Worm (Caenorhabditis elegans): ENCODE measurements around the gene papl-1.

papl-1 gene

ce11 chrV:12759660-12760059 lies at the start of gene papl-1:
papl-1 (minus strand) TSS chrV:12759760.
- no peak for TF ChIP-seq T22C8.4 (GFP tag; IDR thresholded peaks at IDR 0.05)
- no peak for TF ChIP-seq klf-2 (GFP tag; conservative IDR thresholded peaks at IDR 0.05)
- TF ChIP-seq cog-1 (tag; optimal IDR thresholded peaks at IDR 0.05), result no peak
- TF ChIP-seq ztf-29 (GFP tag; IDR thresholded peaks at IDR 0.05), result no peak
- TF ChIP-seq ref-1 (GFP tag; conservative IDR thresholded peaks at IDR 0.05), result no peak
- no peak for TF ChIP-seq ztf-23 (GFP tag; IDR thresholded peaks at IDR 0.05)

ce11 chrV:12806190-12806589 lies 46.6 kb upstream of the papl-1 start, which contains the start of gene ZC443.7:
ZC443.7 (plus strand) TSS chrV:12806490.
- TF ChIP-seq tab-1 (GFP tag; IDR thresholded peaks at IDR 0.05), result no peak
- no peak for TF ChIP-seq ztf-23 (GFP tag; IDR thresholded peaks at IDR 0.05)
- TF ChIP-seq med-1 (GFP tag; optimal IDR thresholded peaks at IDR 0.05; ENCODE audit: insufficient read depth), result no peak

- TF ChIP-seq ztf-23 (GFP tag; IDR thresholded peaks at IDR 0.05), result no peak
- no peak for TF ChIP-seq T22C8.4 (GFP tag; IDR thresholded peaks at IDR 0.05)
Measured at ce11 chrV:12803274-12803673, 43.7 kb upstream of the papl-1 start, which contains the start of gene srbc-45. srbc-45 (plus strand) TSS chrV:12803574.

ce11 chrV:12800171-12800570 lies 40.6 kb upstream of the papl-1 start, which contains the start of gene ugt-3:
ugt-3 (minus strand) TSS chrV:12800271.
- TF ChIP-seq flt-1 (GFP tag; IDR thresholded peaks at IDR 0.05) (no peak), med-1 (GFP tag; optimal IDR thresholded peaks at IDR 0.05; ENCODE audit: insufficient read depth) (no peak)

- no peak for TF ChIP-seq cog-1 (tag; optimal IDR thresholded peaks at IDR 0.05)
- no peak for TF ChIP-seq med-1 (GFP tag; optimal IDR thresholded peaks at IDR 0.05; ENCODE audit: insufficient read depth)
- no peak for TF ChIP-seq ztf-29 (GFP tag; IDR thresholded peaks at IDR 0.05)
- no peak for TF ChIP-seq ztf-23 (GFP tag; IDR thresholded peaks at IDR 0.05)
- TF ChIP-seq flt-1 (GFP tag; IDR thresholded peaks at IDR 0.05), result no peak
- no peak for TF ChIP-seq klf-2 (GFP tag; conservative IDR thresholded peaks at IDR 0.05)
- no peak for TF ChIP-seq T22C8.4 (GFP tag; IDR thresholded peaks at IDR 0.05)
- no peak for TF ChIP-seq tab-1 (GFP tag; IDR thresholded peaks at IDR 0.05)
- TF ChIP-seq ref-1 (GFP tag; conservative IDR thresholded peaks at IDR 0.05), result no peak
Measured at ce11 chrV:12797992-12798391, 38.4 kb upstream of the papl-1 start, which contains the start of gene ugt-6. ugt-6 (minus strand) TSS chrV:12798224.

- no peak for TF ChIP-seq klf-2 (GFP tag; conservative IDR thresholded peaks at IDR 0.05)
- TF ChIP-seq cog-1 (tag; optimal IDR thresholded peaks at IDR 0.05), result no peak
- TF ChIP-seq med-1 (GFP tag; optimal IDR thresholded peaks at IDR 0.05; ENCODE audit: insufficient read depth), result no peak
- TF ChIP-seq T22C8.4 (GFP tag; IDR thresholded peaks at IDR 0.05), result no peak
- no peak for TF ChIP-seq ztf-23 (GFP tag; IDR thresholded peaks at IDR 0.05)
- no peak for TF ChIP-seq ztf-29 (GFP tag; IDR thresholded peaks at IDR 0.05)
Measured at ce11 chrV:12796908-12797490, 37.4 kb upstream of the papl-1 start.

- no peak for TF ChIP-seq klf-2 (GFP tag; conservative IDR thresholded peaks at IDR 0.05)
- no peak for TF ChIP-seq tab-1 (GFP tag; IDR thresholded peaks at IDR 0.05)
- TF ChIP-seq med-1 (GFP tag; optimal IDR thresholded peaks at IDR 0.05; ENCODE audit: insufficient read depth), result no peak
- TF ChIP-seq flt-1 (GFP tag; IDR thresholded peaks at IDR 0.05), result no peak
- TF ChIP-seq ztf-29 (GFP tag; IDR thresholded peaks at IDR 0.05), result no peak
- TF ChIP-seq ref-1 (GFP tag; conservative IDR thresholded peaks at IDR 0.05), result no peak
- TF ChIP-seq ztf-23 (GFP tag; IDR thresholded peaks at IDR 0.05), result no peak
- no peak for TF ChIP-seq cog-1 (tag; optimal IDR thresholded peaks at IDR 0.05)
- TF ChIP-seq T22C8.4 (GFP tag; IDR thresholded peaks at IDR 0.05), result no peak
Measured at ce11 chrV:12795927-12796326, 36.4 kb upstream of the papl-1 start.

- TF ChIP-seq klf-2 (GFP tag; conservative IDR thresholded peaks at IDR 0.05) (no peak), flt-1 (GFP tag; IDR thresholded peaks at IDR 0.05) (no peak), T22C8.4 (GFP tag; IDR thresholded peaks at IDR 0.05) (no peak), ztf-23 (GFP tag; IDR thresholded peaks at IDR 0.05) (no peak), cog-1 (tag; optimal IDR thresholded peaks at IDR 0.05) (no peak), med-1 (GFP tag; optimal IDR thresholded peaks at IDR 0.05; ENCODE audit: insufficient read depth) (no peak), ref-1 (GFP tag; conservative IDR thresholded peaks at IDR 0.05) (no peak), tab-1 (GFP tag; IDR thresholded peaks at IDR 0.05) (no peak), ztf-29 (GFP tag; IDR thresholded peaks at IDR 0.05) (no peak)
Measured at ce11 chrV:12795196-12795595, 35.6 kb upstream of the papl-1 start, which contains the start of gene ugt-4. ugt-4 (minus strand) TSS chrV:12795336.

- TF ChIP-seq med-1 (GFP tag; optimal IDR thresholded peaks at IDR 0.05; ENCODE audit: insufficient read depth), result no peak
Measured at ce11 chrV:12792752-12793151, 33.2 kb upstream of the papl-1 start, which contains the start of gene ugt-5. ugt-5 (minus strand) TSS chrV:12792965.

- TF ChIP-seq T22C8.4 (GFP tag; IDR thresholded peaks at IDR 0.05), result no peak
- TF ChIP-seq med-1 (GFP tag; optimal IDR thresholded peaks at IDR 0.05; ENCODE audit: insufficient read depth), result no peak
- TF ChIP-seq cog-1 (tag; optimal IDR thresholded peaks at IDR 0.05), result no peak
- no peak for TF ChIP-seq ztf-29 (GFP tag; IDR thresholded peaks at IDR 0.05)
- no peak for TF ChIP-seq ref-1 (GFP tag; conservative IDR thresholded peaks at IDR 0.05)
- TF ChIP-seq flt-1 (GFP tag; IDR thresholded peaks at IDR 0.05), result no peak
- TF ChIP-seq klf-2 (GFP tag; conservative IDR thresholded peaks at IDR 0.05), result no peak
- no peak for TF ChIP-seq ztf-23 (GFP tag; IDR thresholded peaks at IDR 0.05)
- TF ChIP-seq tab-1 (GFP tag; IDR thresholded peaks at IDR 0.05), result no peak
Measured at ce11 chrV:12790188-12790587, 30.6 kb upstream of the papl-1 start, which contains the start of gene srbc-43. srbc-43 (minus strand) TSS chrV:12790518.

ce11 chrV:12788451-12788850 lies 28.9 kb upstream of the papl-1 start, which contains the start of gene srbc-44:
srbc-44 (minus strand) TSS chrV:12788551.
- TF ChIP-seq tab-1 (GFP tag; IDR thresholded peaks at IDR 0.05), result no peak
- TF ChIP-seq med-1 (GFP tag; optimal IDR thresholded peaks at IDR 0.05; ENCODE audit: insufficient read depth), result no peak
- TF ChIP-seq klf-2 (GFP tag; conservative IDR thresholded peaks at IDR 0.05), result no peak
- TF ChIP-seq cog-1 (tag; optimal IDR thresholded peaks at IDR 0.05), result no peak
- TF ChIP-seq flt-1 (GFP tag; IDR thresholded peaks at IDR 0.05), result no peak
- no peak for TF ChIP-seq ztf-29 (GFP tag; IDR thresholded peaks at IDR 0.05)
- no peak for TF ChIP-seq T22C8.4 (GFP tag; IDR thresholded peaks at IDR 0.05)
- no peak for TF ChIP-seq ztf-23 (GFP tag; IDR thresholded peaks at IDR 0.05)
- no peak for TF ChIP-seq ref-1 (GFP tag; conservative IDR thresholded peaks at IDR 0.05)

Data from whole organism, midembryonic.